Fruit fly (Drosophila melanogaster) whole organism, embryonic: ENCODE data around the gene tsh.

Experiments used
- ATbp ChIP-seq: fragments of 200-800 bp; sonication (Bioruptor generic); optimal IDR thresholded peaks from 2 replicates; lab custom pipeline; 2017; ENCODE audit warnings: missing biosample characterization, mild to moderate bottlenecking, missing genetic modification characterization, missing genetic modification reagents
- Abd-B ChIP-seq: fragments of 200-800 bp; sonication (Bioruptor generic); optimal IDR thresholded peaks from 2 replicates; lab custom pipeline; 2018; ENCODE audit warnings: missing biosample characterization, mild to moderate bottlenecking, missing genetic modification characterization, moderate library complexity
- Ada2b ChIP-seq: fragments of 200-800 bp; sonication (Bioruptor generic); IDR thresholded peaks from 2 replicates; pipeline ENCODE4 v1.3.6; 2022; ENCODE audit warnings: missing biosample characterization, missing genetic modification characterization
- BEAF-32 ChIP-seq: fragments of 200-800 bp; sonication (Bioruptor generic); optimal IDR thresholded peaks from 3 replicates; lab custom pipeline; 2017; ENCODE audit warnings: missing biosample characterization, missing genetic modification characterization, mild to moderate bottlenecking, moderate library complexity, missing genetic modification reagents
- CG10565 ChIP-seq: fragments of 200-800 bp; sonication (Bioruptor generic); optimal IDR thresholded peaks from 3 replicates; lab custom pipeline; 2016; ENCODE audit warnings: missing biosample characterization, mild to moderate bottlenecking, missing genetic modification characterization
- CG12155 ChIP-seq: fragments of 200-800 bp; sonication (Bioruptor generic); optimal IDR thresholded peaks from 3 replicates; lab custom pipeline; 2016; ENCODE audit warnings: missing biosample characterization, missing genetic modification characterization
- CG13287 ChIP-seq: fragments of 200-800 bp; sonication (Bioruptor generic); IDR thresholded peaks from 2 replicates; pipeline ENCODE4 v1.3.6; 2022; ENCODE audit warnings: missing biosample characterization, missing genetic modification characterization; ENCODE audit not compliant: partially characterized antibody
- CG18476 ChIP-seq: fragments of 200-800 bp; sonication (Bioruptor generic); optimal IDR thresholded peaks from 2 replicates; lab custom pipeline; 2016; ENCODE audit warnings: missing biosample characterization, mild to moderate bottlenecking, missing genetic modification characterization
- CG2199 ChIP-seq: fragments of 200-800 bp; sonication (Bioruptor generic); IDR thresholded peaks from 3 replicates; pipeline ENCODE4 v1.3.6; 2022; ENCODE audit warnings: missing biosample characterization, missing genetic modification characterization
- CG31224 ChIP-seq: fragments of 200-800 bp; sonication (Bioruptor generic); IDR thresholded peaks from 2 replicates; pipeline ENCODE4 v1.3.6; 2022; ENCODE audit warnings: missing biosample characterization, missing genetic modification characterization
- CG3407 ChIP-seq: fragments of 200-800 bp; sonication (Bioruptor generic); optimal IDR thresholded peaks from 2 replicates; lab custom pipeline; 2018; ENCODE audit warnings: missing biosample characterization, mild to moderate bottlenecking, missing genetic modification characterization
- CG6689 ChIP-seq: fragments of 200-800 bp; sonication (Bioruptor generic); IDR thresholded peaks from 2 replicates; pipeline ENCODE4 v1.3.6; 2022; ENCODE audit warnings: missing biosample characterization, missing genetic modification characterization
- CG7372 ChIP-seq: fragments of 200-800 bp; sonication (Bioruptor generic); IDR thresholded peaks from 2 replicates; pipeline ENCODE4 v1.3.6; 2022; ENCODE audit warnings: missing biosample characterization, missing genetic modification characterization
- CG7928 ChIP-seq: fragments of 200-800 bp; sonication (Bioruptor generic); optimal IDR thresholded peaks from 2 replicates; lab custom pipeline; 2017; ENCODE audit warnings: missing biosample characterization, mild to moderate bottlenecking, missing genetic modification characterization
- CG9797 ChIP-seq: fragments of 200-800 bp; sonication (Bioruptor generic); optimal IDR thresholded peaks from 3 replicates; lab custom pipeline; 2018; ENCODE audit warnings: missing biosample characterization, mild to moderate bottlenecking, missing genetic modification characterization
- CoRest ChIP-seq: fragments of 200-800 bp; sonication (Bioruptor generic); optimal IDR thresholded peaks from 3 replicates; lab custom pipeline; 2018; ENCODE audit warnings: missing biosample characterization, mild to moderate bottlenecking, missing genetic modification characterization, moderate library complexity
- Dfd ChIP-seq, 2 experiments: fragments of >200 bp; optimal IDR thresholded peaks; 2 replicates each; lab custom pipeline; 2017; ENCODE audit warnings: missing biosample characterization in 2 of 2, missing genetic modification characterization in 2 of 2
- GATAe ChIP-seq: fragments of 200-800 bp; sonication (Bioruptor generic); conservative IDR thresholded peaks from 2 replicates; pipeline ENCODE4 v1.3.6; 2022; ENCODE audit warnings: missing biosample characterization, missing genetic modification characterization
- HHEX ChIP-seq: fragments of 200-800 bp; sonication (Bioruptor generic); optimal IDR thresholded peaks from 3 replicates; lab custom pipeline; 2017; ENCODE audit warnings: missing biosample characterization, mild to moderate bottlenecking, missing genetic modification characterization, missing genetic modification reagents
- HLH4C ChIP-seq: fragments of 200-800 bp; sonication (Bioruptor generic); IDR thresholded peaks from 3 replicates; pipeline ENCODE4 v1.3.6; 2022; ENCODE audit warnings: missing biosample characterization, missing genetic modification characterization; ENCODE audit not compliant: partially characterized antibody
- Hsf ChIP-seq: fragments of 200-800 bp; sonication (Bioruptor generic); optimal IDR thresholded peaks from 3 replicates; lab custom pipeline; 2016; ENCODE audit warnings: missing biosample characterization, missing genetic modification characterization
- Lim3 ChIP-seq: fragments of 200-800 bp; sonication (Bioruptor generic); IDR thresholded peaks from 2 replicates; pipeline ENCODE4 v1.3.6; 2022; ENCODE audit warnings: missing biosample characterization, missing genetic modification characterization
- MESR4 ChIP-seq: fragments of 200-800 bp; sonication (Bioruptor generic); optimal IDR thresholded peaks from 2 replicates; lab custom pipeline; 2018; ENCODE audit warnings: missing biosample characterization, mild to moderate bottlenecking, missing genetic modification characterization, moderate library complexity
- Max ChIP-seq: fragments of 200-800 bp; sonication (Bioruptor generic); optimal IDR thresholded peaks from 2 replicates; lab custom pipeline; 2016; ENCODE audit warnings: missing biosample characterization, mild to moderate bottlenecking, missing genetic modification characterization
- Myb ChIP-seq: fragments of 200-800 bp; sonication (Bioruptor generic); optimal IDR thresholded peaks from 2 replicates; lab custom pipeline; 2016; ENCODE audit warnings: missing biosample characterization, missing genetic modification characterization
- NK7.1 ChIP-seq: fragments of 200-800 bp; sonication (Bioruptor generic); optimal IDR thresholded peaks from 3 replicates; lab custom pipeline; 2016; ENCODE audit warnings: missing biosample characterization, missing genetic modification characterization
- Neu2 ChIP-seq: fragments of 200-800 bp; sonication (Bioruptor generic); optimal IDR thresholded peaks from 3 replicates; lab custom pipeline; 2016; ENCODE audit warnings: missing biosample characterization, missing genetic modification characterization, borderline replicate concordance
- Pdp1 ChIP-seq, 2 experiments: fragments of 200-800 bp; sonication (Bioruptor generic); optimal IDR thresholded peaks; 3 replicates each; lab custom pipeline; 2016; ENCODE audit warnings: missing biosample characterization in 2 of 2, missing genetic modification characterization in 2 of 2, mild to moderate bottlenecking in 1 of 2, moderate library complexity in 1 of 2
- Scr ChIP-seq: fragments of 200-800 bp; sonication (Bioruptor generic); IDR thresholded peaks from 2 replicates; pipeline ENCODE4 v1.3.6; 2022; ENCODE audit warnings: missing biosample characterization, missing genetic modification characterization; ENCODE audit not compliant: partially characterized antibody
- Sin3A ChIP-seq: fragments of >200 bp; optimal IDR thresholded peaks from 2 replicates; lab custom pipeline; 2018
- Sry-δ ChIP-seq: fragments of 200-800 bp; sonication (Bioruptor generic); optimal IDR thresholded peaks from 2 replicates; lab custom pipeline; 2016; ENCODE audit warnings: missing biosample characterization, missing genetic modification characterization
- ato ChIP-seq: fragments of 200-800 bp; sonication (Bioruptor generic); IDR thresholded peaks from 2 replicates; pipeline ENCODE4 v1.3.6; 2022; ENCODE audit warnings: missing biosample characterization, missing genetic modification characterization; ENCODE audit not compliant: partially characterized antibody
- br ChIP-seq: fragments of >200 bp; optimal IDR thresholded peaks from 2 replicates; lab custom pipeline; 2017
- chinmo ChIP-seq: fragments of 200-800 bp; sonication (Bioruptor generic); IDR thresholded peaks from 4 replicates; pipeline ENCODE4 v1.3.6; 2022; ENCODE audit warnings: missing biosample characterization, missing genetic modification characterization; ENCODE audit not compliant: partially characterized antibody
- disco-r ChIP-seq: fragments of 200-800 bp; sonication (Bioruptor generic); optimal IDR thresholded peaks from 2 replicates; lab custom pipeline; 2016; ENCODE audit warnings: missing biosample characterization, missing genetic modification characterization
- dysf ChIP-seq: fragments of 200-800 bp; sonication (Bioruptor generic); IDR thresholded peaks from 3 replicates; pipeline ENCODE4 v1.3.6; 2022; ENCODE audit warnings: missing biosample characterization, missing genetic modification characterization
- knrl ChIP-seq: fragments of 200-800 bp; sonication (Bioruptor generic); IDR thresholded peaks from 3 replicates; pipeline ENCODE4 v1.3.6; 2022; ENCODE audit warnings: missing biosample characterization, missing genetic modification characterization; ENCODE audit not compliant: partially characterized antibody
- lab ChIP-seq: fragments of 200-800 bp; sonication (Bioruptor generic); optimal IDR thresholded peaks from 3 replicates; lab custom pipeline; 2017; ENCODE audit warnings: missing biosample characterization, missing genetic modification characterization, mild to moderate bottlenecking, moderate library complexity, missing genetic modification reagents
- lilli ChIP-seq: fragments of 200-800 bp; sonication (Bioruptor generic); optimal IDR thresholded peaks from 3 replicates; lab custom pipeline; 2016; ENCODE audit warnings: missing biosample characterization, missing genetic modification characterization
- lmd ChIP-seq: fragments of 200-800 bp; sonication (Bioruptor generic); IDR thresholded peaks from 2 replicates; pipeline ENCODE4 v1.3.6; 2022; ENCODE audit warnings: missing biosample characterization, missing genetic modification characterization
- nmo ChIP-seq: fragments of 200-800 bp; sonication (Bioruptor generic); optimal IDR thresholded peaks from 2 replicates; lab custom pipeline; 2018; ENCODE audit warnings: missing biosample characterization, mild to moderate bottlenecking, missing genetic modification characterization, moderate library complexity
- onecut ChIP-seq: fragments of 200-800 bp; sonication (Bioruptor generic); IDR thresholded peaks from 2 replicates; pipeline ENCODE4 v1.3.6; 2022; ENCODE audit warnings: missing biosample characterization, missing genetic modification characterization
- ranshi ChIP-seq: fragments of 200-800 bp; sonication (Bioruptor generic); IDR thresholded peaks from 2 replicates; pipeline ENCODE4 v1.3.6; 2022; ENCODE audit warnings: missing biosample characterization, missing genetic modification characterization
- repo ChIP-seq: fragments of 200-800 bp; sonication (Bioruptor generic); optimal IDR thresholded peaks from 2 replicates; lab custom pipeline; 2016; ENCODE audit warnings: missing biosample characterization, missing genetic modification characterization
- sna ChIP-seq: fragments of 200-800 bp; sonication (Bioruptor generic); IDR thresholded peaks from 2 replicates; pipeline ENCODE4 v1.3.6; 2022; ENCODE audit warnings: missing biosample characterization, missing genetic modification characterization; ENCODE audit not compliant: partially characterized antibody
- unc-4 ChIP-seq: fragments of 200-800 bp; sonication (Bioruptor generic); IDR thresholded peaks from 2 replicates; pipeline ENCODE4 v1.3.6; 2022; ENCODE audit warnings: missing biosample characterization, missing genetic modification characterization; ENCODE audit not compliant: partially characterized antibody
- usp ChIP-seq: fragments of >200 bp; optimal IDR thresholded peaks from 2 replicates; lab custom pipeline; 2017; ENCODE audit warnings: missing biosample characterization, missing genetic modification characterization
- zen ChIP-seq: fragments of 200-800 bp; sonication (Bioruptor generic); optimal IDR thresholded peaks from 3 replicates; lab custom pipeline; 2018; ENCODE audit warnings: missing biosample characterization, mild to moderate bottlenecking, missing genetic modification characterization, moderate library complexity

The tsh gene

dm6 chr2L:21846374-21847297 is 18.2 kb downstream of the tsh start (continued):
- peak; percentile 28 for TF ChIP-seq repo (GFP tag; lab: Kevin White, UChicago)
- no peak for TF ChIP-seq unc-4 (GFP tag; lab: Robert Waterston, UW)
- no peak for TF ChIP-seq Lim3 (GFP tag; lab: Robert Waterston, UW)
- TF ChIP-seq sna (GFP tag; lab: Robert Waterston, UW) = no peak
- TF ChIP-seq Ada2b (GFP tag; lab: Robert Waterston, UW) = 0 out of 2 replicates have a peak, but pooled peaks have one; percentile 38
- TF ChIP-seq lmd (GFP tag; lab: Robert Waterston, UW) = peak; percentile 69; the same call in 1 of the 2 replicates
- peak; percentile 25 for TF ChIP-seq disco-r
- TF ChIP-seq ranshi (GFP tag; lab: Robert Waterston, UW) = peak; percentile 68; the same call in 1 of the 2 replicates
- no peak for TF ChIP-seq GATAe (GFP tag; lab: Robert Waterston, UW)
- no peak for TF ChIP-seq BEAF-32 (GFP tag; lab: Kevin White, UChicago)
- TF ChIP-seq Neu2 = no peak
- TF ChIP-seq CG9797 (GFP tag; lab: Kevin White, UChicago) = no peak
- peak in 1 of 2 experiments; percentile 72 for TF ChIP-seq Pdp1 (GFP tag; optimal IDR thresholded peaks at IDR 0.05; lab: Kevin White, UChicago)
- TF ChIP-seq lab (GFP tag; lab: Kevin White, UChicago) = peak; percentile 35
- TF ChIP-seq HHEX (GFP tag; lab: Kevin White, UChicago) = peak; percentile 43
- TF ChIP-seq CG10565 (GFP tag; lab: Kevin White, UChicago) = peak; percentile 32
- TF ChIP-seq Scr (GFP tag; lab: Robert Waterston, UW) = no peak
- TF ChIP-seq br (lab: Kevin White, UChicago) = no peak
- TF ChIP-seq HLH4C (GFP tag; lab: Robert Waterston, UW) = no peak
- peak; percentile 55; the same call in 1 of the 3 replicates for TF ChIP-seq dysf (GFP tag; lab: Robert Waterston, UW)
- TF ChIP-seq nmo (GFP tag; lab: Kevin White, UChicago) = peak; percentile 81
- TF ChIP-seq Abd-B = peak; percentile 45
- TF ChIP-seq CG7372 (GFP tag; lab: Robert Waterston, UW) = no peak
- no peak for TF ChIP-seq chinmo (GFP tag; lab: Robert Waterston, UW)
- peak; percentile 27 for TF ChIP-seq Sry-δ (GFP tag; lab: Kevin White, UChicago)
- TF ChIP-seq zen (tag; lab: Kevin White, UChicago) = peak; percentile 65
- peak; percentile 27 for TF ChIP-seq CG12155 (GFP tag; lab: Kevin White, UChicago)
- no peak for TF ChIP-seq CG7928 (GFP tag; lab: Kevin White, UChicago)
- TF ChIP-seq CG13287 (GFP tag; lab: Robert Waterston, UW) = no peak
- TF ChIP-seq Max (GFP tag; lab: Kevin White, UChicago) = peak; percentile 1
- TF ChIP-seq ATbp (GFP tag; lab: Kevin White, UChicago) = peak; percentile 28
- no peak for TF ChIP-seq knrl
- peak; percentile 33 for TF ChIP-seq NK7.1
- no peak for TF ChIP-seq Sin3A
- TF ChIP-seq CG3407 = peak; percentile 56
- TF ChIP-seq CG31224 (GFP tag; lab: Robert Waterston, UW) = no peak
- peak; percentile 58 for TF ChIP-seq CG6689 (GFP tag; lab: Robert Waterston, UW)
- TF ChIP-seq usp = no peak
- no peak for TF ChIP-seq CG2199 (GFP tag; lab: Robert Waterston, UW)
- peak; percentile 53 for TF ChIP-seq CG18476 (GFP tag; lab: Kevin White, UChicago)
- no peak for TF ChIP-seq ato
- TF ChIP-seq onecut (GFP tag; lab: Robert Waterston, UW) = peak; percentile 18
- TF ChIP-seq Myb (GFP tag; lab: Kevin White, UChicago) = peak; percentile 22
- no peak for TF ChIP-seq MESR4 (GFP tag; lab: Kevin White, UChicago)
- TF ChIP-seq Hsf = peak; percentile 68
- TF ChIP-seq lilli (GFP tag; lab: Kevin White, UChicago) = peak; percentile 64
- no peak for TF ChIP-seq Dfd (GFP tag; optimal IDR thresholded peaks at IDR 0.05; lab: Kevin White, UChicago)
- TF ChIP-seq CoRest = peak; percentile 50
